Fruit fly (Drosophila melanogaster): Measurements from ENCODE around the gene CG14106.
A peak's percentile ranks its signal among the peaks of the same experiment; 100 is the strongest.

DNA sequence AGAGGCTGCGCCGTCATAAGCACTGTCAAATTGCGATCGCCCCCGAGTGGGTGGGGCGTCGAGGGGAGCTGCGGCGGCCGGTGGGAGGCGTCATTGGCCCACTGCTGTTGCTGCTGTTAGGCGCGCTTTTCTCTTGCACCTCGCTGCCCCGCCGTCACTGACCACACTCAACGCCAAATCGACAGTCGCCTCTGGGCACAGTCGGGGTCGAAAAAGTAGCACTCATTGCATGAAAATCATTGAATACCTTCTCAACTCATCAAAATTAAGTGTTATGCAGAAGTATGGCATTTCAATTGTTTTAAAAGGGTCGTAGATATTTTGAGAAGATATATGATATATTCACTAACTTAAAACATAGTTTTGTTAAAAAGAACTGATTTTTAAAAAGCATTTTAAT lies 26.8 kb upstream of the CG14106 start:
- TF ChIP-seq rn (GFP tag; IDR thresholded peaks at IDR 0.05) (0 out of 2 replicates have a peak, but pooled peaks have one; percentile 13), gl (tag; optimal IDR thresholded peaks at IDR 0.05) (no peak), CG34367 (tag; optimal IDR thresholded peaks at IDR 0.05) (no peak), CG4496 (GFP tag; IDR thresholded peaks at IDR 0.05) (0 out of 3 replicates have a peak, but pooled peaks have one; percentile 44), Pif1B (GFP tag; optimal IDR thresholded peaks at IDR 0.05) (no peak), CG8159 (tag; optimal IDR thresholded peaks at IDR 0.05) (no peak), CG15710 (tag; optimal IDR thresholded peaks at IDR 0.05) (no peak)
